Worm (Caenorhabditis elegans): ENCODE measurements around the gene gei-13.

DNA sequence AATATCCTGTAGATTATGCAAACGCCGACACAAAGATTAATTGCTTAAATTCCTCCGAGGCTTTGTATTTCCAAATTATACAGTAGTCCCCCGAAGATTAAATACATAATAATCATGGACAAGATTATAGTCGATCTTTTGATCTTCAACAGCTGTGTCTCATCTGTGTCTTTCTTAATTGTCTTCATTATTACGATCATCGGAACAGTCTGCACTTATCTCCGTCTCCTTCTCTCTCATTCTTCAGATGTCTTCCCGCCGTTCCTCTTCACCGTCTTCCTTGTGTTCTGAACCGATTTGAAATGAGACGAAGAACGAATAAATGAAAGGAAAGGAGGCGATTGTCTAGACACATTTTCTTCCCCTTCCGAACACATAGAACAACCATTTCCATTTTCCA, 24.2 kb upstream of the gei-13 start:
- TF ChIP-seq flt-1 (GFP tag; IDR thresholded peaks at IDR 0.05) (no peak), cog-1 (tag; optimal IDR thresholded peaks at IDR 0.05) (no peak)
